Worm (Caenorhabditis elegans): ENCODE measurements around the gene acr-7.
A peak's percentile ranks its signal among the peaks of the same experiment; 100 is the strongest.

The acr-7 gene

DNA sequence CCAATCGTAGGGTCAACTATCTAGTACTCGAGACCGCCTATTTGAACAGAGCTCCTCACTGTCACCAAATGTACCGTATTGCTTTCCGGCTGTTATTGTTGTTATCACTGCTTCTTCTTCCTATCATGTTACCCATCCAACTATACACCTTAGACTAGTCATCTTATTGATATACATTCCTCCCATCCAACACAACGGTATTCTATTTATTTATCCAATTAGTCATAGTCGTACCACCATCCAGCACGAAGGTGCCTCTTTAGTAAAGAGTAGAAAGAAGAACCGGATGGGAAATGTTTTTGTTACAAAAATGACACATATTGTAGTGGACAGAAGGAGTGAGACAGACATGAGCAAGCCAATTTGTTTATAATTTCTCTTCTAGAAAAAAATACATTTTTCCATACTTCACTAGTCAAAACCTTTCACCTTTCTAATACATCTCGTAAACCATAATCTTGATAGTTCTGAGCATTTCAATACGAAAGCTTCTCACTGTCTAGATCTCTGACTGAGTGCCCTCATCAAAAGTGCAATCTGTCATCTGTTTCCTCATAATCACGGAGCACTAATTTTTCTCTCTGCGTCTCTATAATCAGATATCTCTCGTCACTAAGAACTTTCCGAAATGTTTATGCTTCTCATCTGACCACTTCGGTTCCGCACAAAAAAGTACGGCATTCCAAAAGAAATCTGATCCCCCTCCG, 39.3 kb downstream of the acr-7 start:
- TF ChIP-seq irx-1 (tag; optimal IDR thresholded peaks at IDR 0.05) (no peak), efl-1 (optimal IDR thresholded peaks at IDR 0.05) (no peak), efl-1 (GFP tag; optimal IDR thresholded peaks at IDR 0.05 in 1 of 2) (peak in 1 of 2 experiments; percentile 50)

DNA sequence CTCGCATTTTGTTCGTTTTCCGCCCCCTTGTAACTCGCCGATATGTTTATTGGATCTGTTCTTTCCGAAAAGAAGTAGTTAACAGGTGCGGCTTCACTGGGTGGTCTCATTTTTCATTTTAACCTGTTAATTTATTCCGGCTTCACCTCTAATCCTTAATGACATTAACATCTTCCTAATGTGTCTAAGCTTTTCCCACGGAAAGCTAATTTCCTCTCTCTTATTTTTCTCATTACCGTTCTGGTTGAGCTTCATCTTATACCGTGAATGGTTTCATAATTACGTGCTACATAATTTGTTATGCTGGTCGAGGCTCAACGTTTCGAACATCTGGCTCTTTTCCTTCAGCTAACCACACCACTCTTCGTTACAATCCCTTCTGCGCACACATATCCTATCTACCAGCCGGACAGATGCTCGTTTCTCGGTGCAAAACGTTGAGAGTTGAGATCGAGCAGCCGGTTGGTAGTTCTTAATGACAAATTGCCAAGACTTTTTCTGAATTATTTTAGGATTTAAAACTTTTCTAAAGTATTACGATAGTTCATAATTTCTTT, 40.2 kb downstream of the acr-7 start:
- TF ChIP-seq efl-1 (optimal IDR thresholded peaks at IDR 0.05) (no peak), efl-1 (GFP tag; optimal IDR thresholded peaks at IDR 0.05 in 1 of 2) (peak in 1 of 2 experiments; percentile 38), ceh-88 (GFP tag; IDR thresholded peaks at IDR 0.05) (no peak), pag-3 (tag; optimal IDR thresholded peaks at IDR 0.05; ENCODE audit: borderline replicate concordance, insufficient read depth) (no peak), ama-1 (optimal IDR thresholded peaks at IDR 0.05) (no peak), unc-98 (GFP tag; IDR thresholded peaks at IDR 0.05) (no peak)

DNA sequence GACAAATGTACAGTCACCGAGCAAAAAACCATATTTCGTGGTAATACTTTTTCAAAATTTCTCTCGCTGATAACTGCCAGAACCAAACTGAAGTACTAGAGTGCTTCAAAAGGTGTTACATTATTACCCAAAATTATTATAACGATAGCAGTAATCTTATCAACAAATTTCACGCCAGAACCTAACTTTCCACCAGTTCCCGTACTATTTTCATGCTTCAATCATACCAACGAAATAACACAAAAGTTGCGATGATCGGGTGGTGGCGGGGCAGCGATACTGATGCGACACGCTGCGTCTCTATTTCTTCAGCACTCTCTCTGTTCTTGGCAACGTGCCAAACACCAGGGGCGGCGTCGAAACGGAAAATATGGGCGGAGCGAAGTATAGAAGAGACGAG, 40.6 kb downstream of the acr-7 start:
- no peak for TF ChIP-seq mef-2 (tag; optimal IDR thresholded peaks at IDR 0.05)
- TF ChIP-seq rnt-1 (tag; optimal IDR thresholded peaks at IDR 0.05) = peak; percentile 66
- TF ChIP-seq ceh-88 (GFP tag; IDR thresholded peaks at IDR 0.05) = no peak
- TF ChIP-seq nhr-19 (GFP tag; conservative IDR thresholded peaks at IDR 0.05) = peak; percentile 58
- TF ChIP-seq grh-1 (GFP tag; IDR thresholded peaks at IDR 0.05) = 0 out of 2 replicates have a peak, but pooled peaks have one; percentile 6
- peak; percentile 52 for TF ChIP-seq nhr-20 (tag; optimal IDR thresholded peaks at IDR 0.05)
- TF ChIP-seq C04F5.9 (tag; optimal IDR thresholded peaks at IDR 0.05) = no peak
- peak; percentile 25 for TF ChIP-seq tlp-1 (tag; optimal IDR thresholded peaks at IDR 0.05)
- no peak for TF ChIP-seq ztf-11 (tag; optimal IDR thresholded peaks at IDR 0.05)
- TF ChIP-seq efl-1 (optimal IDR thresholded peaks at IDR 0.05) = peak in 1 of 2 experiments; percentile 13
- TF ChIP-seq efl-1 (GFP tag; optimal IDR thresholded peaks at IDR 0.05 in 1 of 2) = peak in 1 of 2 experiments; percentile 94
- TF ChIP-seq lin-14 (GFP tag; optimal IDR thresholded peaks at IDR 0.05) = peak; percentile 78
- peak; percentile 57 for TF ChIP-seq blmp-1 (tag; optimal IDR thresholded peaks at IDR 0.05)
- TF ChIP-seq nhr-84 (tag; optimal IDR thresholded peaks at IDR 0.05) = no peak
- no peak for TF ChIP-seq nhr-76 (tag; optimal IDR thresholded peaks at IDR 0.05)
- TF ChIP-seq fkh-4 (tag; optimal IDR thresholded peaks at IDR 0.05; ENCODE audit: borderline replicate concordance) = no peak
- peak; percentile 13 for TF ChIP-seq irx-1 (tag; optimal IDR thresholded peaks at IDR 0.05)
- peak; percentile 45 for TF ChIP-seq snu-23 (GFP tag; optimal IDR thresholded peaks at IDR 0.05)
- TF ChIP-seq nhr-90 (tag; optimal IDR thresholded peaks at IDR 0.05; ENCODE audit: poor library complexity) = peak; percentile 55
- peak in 1 of 2 experiments; percentile 39 for TF ChIP-seq mdl-1 (tag; optimal IDR thresholded peaks at IDR 0.05)
- no peak for TF ChIP-seq nhr-28 (tag; optimal IDR thresholded peaks at IDR 0.05)
- TF ChIP-seq nhr-47 (tag; optimal IDR thresholded peaks at IDR 0.05) = peak; percentile 36
- peak; percentile 40 for TF ChIP-seq swsn-7 (tag; optimal IDR thresholded peaks at IDR 0.05)
- no peak for TF ChIP-seq hpl-2 (GFP tag; optimal IDR thresholded peaks at IDR 0.05)
- TF ChIP-seq unc-62 (GFP tag; optimal IDR thresholded peaks at IDR 0.05) = no peak
- TF ChIP-seq ceh-82 (tag; optimal IDR thresholded peaks at IDR 0.05) = no peak
- TF ChIP-seq pqm-1 (tag; optimal IDR thresholded peaks at IDR 0.05) = peak; percentile 38
- TF ChIP-seq tbx-2 (tag; optimal IDR thresholded peaks at IDR 0.05) = peak; percentile 7
- TF ChIP-seq mab-9 (GFP tag; IDR thresholded peaks at IDR 0.05) = no peak
- no peak for TF ChIP-seq nhr-237 (tag; optimal IDR thresholded peaks at IDR 0.05)
- TF ChIP-seq jun-1 (tag; optimal IDR thresholded peaks at IDR 0.05) = no peak
- peak; percentile 86 for TF ChIP-seq nhr-85 (tag)
- peak in 1 of 6 experiments; percentile 4 for TF ChIP-seq elt-3 (tag; optimal IDR thresholded peaks at IDR 0.05)
- no peak for TF ChIP-seq vab-15 (tag; optimal IDR thresholded peaks at IDR 0.05)
- TF ChIP-seq skn-1 (tag; optimal IDR thresholded peaks at IDR 0.05) = no peak
- TF ChIP-seq F16B12.6 (tag; optimal IDR thresholded peaks at IDR 0.05) = no peak
- TF ChIP-seq hlh-4 (tag; optimal IDR thresholded peaks at IDR 0.05) = no peak
- TF ChIP-seq C16A3.4 (tag; optimal IDR thresholded peaks at IDR 0.05) = no peak
- TF ChIP-seq lin-35 (GFP tag; optimal IDR thresholded peaks at IDR 0.05) = peak in 1 of 2 experiments; percentile 61
- TF ChIP-seq unc-30 (tag; optimal IDR thresholded peaks at IDR 0.05) = no peak
- TF ChIP-seq lin-13 (GFP tag; optimal IDR thresholded peaks at IDR 0.05) = no peak
- peak; percentile 70 for TF ChIP-seq nhr-71 (tag; optimal IDR thresholded peaks at IDR 0.05)
- peak; percentile 17 to 20 for TF ChIP-seq lsy-2 (tag; optimal IDR thresholded peaks at IDR 0.05)
- TF ChIP-seq elt-2 (tag; optimal IDR thresholded peaks at IDR 0.05) = peak; percentile 94

Measured in whole organism, L1 larva.